Worm (Caenorhabditis elegans) whole organism, mixed stage, embryonic: ENCODE results near the gene C32H11.3.

Experiments
- M03D4.4 ChIP-seq: sonication (generic microtip); optimal IDR thresholded peaks from 2 replicates; lab custom pipeline; 2017; ENCODE audit warnings: mild to moderate bottlenecking, missing genetic modification characterization, missing compliant biosample characterization
- bed-3 ChIP-seq: fragments of 200-800 bp; sonication (Bioruptor generic); optimal IDR thresholded peaks from 3 replicates; lab custom pipeline; 2018; ENCODE audit warnings: mild to moderate bottlenecking, missing genetic modification characterization, moderate library complexity, missing compliant biosample characterization
- blmp-1 ChIP-seq: fragments of 150-350 bp; optimal IDR thresholded peaks from 2 replicates; lab custom pipeline; 2014; ENCODE audit warnings: missing biosample characterization, missing genetic modification characterization
- ceh-39 ChIP-seq: fragments of 150-350 bp; optimal IDR thresholded peaks from 2 replicates; lab custom pipeline; 2014; ENCODE audit warnings: missing biosample characterization, missing genetic modification characterization
- ceh-43 ChIP-seq: fragments of 200-800 bp; sonication (Bioruptor generic); optimal IDR thresholded peaks from 2 replicates; lab custom pipeline; 2018; ENCODE audit warnings: mild to moderate bottlenecking, missing genetic modification characterization, moderate library complexity, missing compliant biosample characterization
- ceh-83 ChIP-seq: fragments of 200-800 bp; sonication (Bioruptor generic); optimal IDR thresholded peaks from 2 replicates; lab custom pipeline; 2018; ENCODE audit warnings: mild to moderate bottlenecking, missing genetic modification characterization, missing compliant biosample characterization
- ces-1 ChIP-seq: fragments of 150-350 bp; optimal IDR thresholded peaks from 2 replicates; lab custom pipeline; 2014; ENCODE audit warnings: missing biosample characterization, missing genetic modification reagents, missing genetic modification characterization
- cnd-1 ChIP-seq: fragments of 200-800 bp; sonication (Bioruptor generic); optimal IDR thresholded peaks from 2 replicates; lab custom pipeline; 2018; ENCODE audit warnings: mild to moderate bottlenecking, missing genetic modification characterization, missing compliant biosample characterization
- elt-1 ChIP-seq: sonication (generic microtip); optimal IDR thresholded peaks from 2 replicates; lab custom pipeline; 2017; ENCODE audit warnings: missing genetic modification characterization, mild to moderate bottlenecking, missing compliant biosample characterization, antibody characterized with exemption, moderate library complexity, borderline replicate concordance; ENCODE audit not compliant: insufficient read depth
- elt-3 ChIP-seq: fragments of 150-350 bp; optimal IDR thresholded peaks from 2 replicates; lab custom pipeline; 2014; ENCODE audit warnings: missing biosample characterization, missing genetic modification characterization
- flh-1 ChIP-seq: fragments of 200-800 bp; sonication (Bioruptor generic); optimal IDR thresholded peaks from 2 replicates; lab custom pipeline; 2018; ENCODE audit warnings: mild to moderate bottlenecking, missing genetic modification characterization, moderate library complexity, missing compliant biosample characterization
- ham-2 ChIP-seq: fragments of 200-800 bp; sonication (Bioruptor generic); optimal IDR thresholded peaks from 2 replicates; lab custom pipeline; 2018; ENCODE audit warnings: mild to moderate bottlenecking, missing genetic modification characterization, missing compliant biosample characterization
- hlh-1 ChIP-seq: fragments of 150-350 bp; optimal IDR thresholded peaks from 2 replicates; lab custom pipeline; 2014; ENCODE audit warnings: missing biosample characterization, missing genetic modification reagents, missing genetic modification characterization
- lin-13 ChIP-seq: fragments of 150-350 bp; optimal IDR thresholded peaks from 2 replicates; lab custom pipeline; 2014; ENCODE audit warnings: missing biosample characterization, missing genetic modification characterization
- lin-32 ChIP-seq: fragments of 200-800 bp; sonication (Bioruptor generic); optimal IDR thresholded peaks from 2 replicates; lab custom pipeline; 2018; ENCODE audit warnings: mild to moderate bottlenecking, missing genetic modification characterization, missing compliant biosample characterization
- lsy-2 ChIP-seq: fragments of 150-350 bp; optimal IDR thresholded peaks from 2 replicates; lab custom pipeline; 2014; ENCODE audit warnings: missing biosample characterization, missing genetic modification characterization
- mab-5 ChIP-seq: fragments of 150-350 bp; optimal IDR thresholded peaks from 2 replicates; lab custom pipeline; 2014; ENCODE audit warnings: missing biosample characterization, missing genetic modification characterization
- mep-1 ChIP-seq: fragments of 150-350 bp; optimal IDR thresholded peaks from 2 replicates; lab custom pipeline; 2017; ENCODE audit warnings: missing biosample characterization, missing genetic modification reagents, missing genetic modification characterization, inconsistent platforms
- mls-2 ChIP-seq: sonication (generic microtip); optimal IDR thresholded peaks from 2 replicates; lab custom pipeline; 2016; ENCODE audit warnings: mild to moderate bottlenecking, missing genetic modification characterization, moderate library complexity, missing compliant biosample characterization
- nhr-12 ChIP-seq: fragments of 150-350 bp; optimal IDR thresholded peaks from 2 replicates; lab custom pipeline; 2014; ENCODE audit warnings: missing biosample characterization, missing genetic modification characterization
- nhr-2 ChIP-seq: fragments of 150-350 bp; optimal IDR thresholded peaks from 2 replicates; lab custom pipeline; 2014; ENCODE audit warnings: missing biosample characterization, missing genetic modification characterization
- nhr-28 ChIP-seq: fragments of 150-350 bp; optimal IDR thresholded peaks from 2 replicates; lab custom pipeline; 2014; ENCODE audit warnings: missing biosample characterization, missing genetic modification characterization
- pha-4 ChIP-seq: fragments of 150-350 bp; optimal IDR thresholded peaks from 2 replicates; lab custom pipeline; 2018; ENCODE audit warnings: missing biosample characterization, missing genetic modification reagents, missing genetic modification characterization
- sem-2 ChIP-seq: fragments of 200-800 bp; sonication (Bioruptor generic); optimal IDR thresholded peaks from 2 replicates; lab custom pipeline; 2018; ENCODE audit warnings: mild to moderate bottlenecking, missing genetic modification characterization, missing compliant biosample characterization
- snpc-4 ChIP-seq: fragments of 150-350 bp; optimal IDR thresholded peaks from 2 replicates; lab custom pipeline; 2014; ENCODE audit warnings: missing biosample characterization, missing genetic modification characterization
- sptf-1 ChIP-seq: sonication (generic microtip); optimal IDR thresholded peaks from 2 replicates; lab custom pipeline; 2017; ENCODE audit warnings: mild to moderate bottlenecking, missing genetic modification characterization, moderate library complexity, missing compliant biosample characterization
- tbx-8 ChIP-seq: fragments of 200-800 bp; sonication (Bioruptor generic); optimal IDR thresholded peaks from 2 replicates; lab custom pipeline; 2018; ENCODE audit warnings: mild to moderate bottlenecking, missing genetic modification characterization, moderate library complexity, missing compliant biosample characterization
- unc-120 ChIP-seq: sonication (generic microtip); optimal IDR thresholded peaks from 2 replicates; lab custom pipeline; 2017; ENCODE audit warnings: missing genetic modification characterization, missing compliant biosample characterization; ENCODE audit not compliant: poor library complexity, severe bottlenecking
- unc-39 ChIP-seq: fragments of 150-350 bp; optimal IDR thresholded peaks from 2 replicates; lab custom pipeline; 2014; ENCODE audit warnings: missing biosample characterization, missing genetic modification characterization
- unc-62 ChIP-seq: fragments of 150-350 bp; optimal IDR thresholded peaks from 2 replicates; lab custom pipeline; 2014; ENCODE audit warnings: missing biosample characterization, missing genetic modification reagents, missing genetic modification characterization
- zip-8 ChIP-seq: fragments of 150-350 bp; optimal IDR thresholded peaks from 2 replicates; lab custom pipeline; 2014; ENCODE audit warnings: missing biosample characterization, missing genetic modification characterization
- ztf-11 ChIP-seq: fragments of 150-350 bp; optimal IDR thresholded peaks from 2 replicates; lab custom pipeline; 2014; ENCODE audit warnings: missing biosample characterization, missing genetic modification characterization

C32H11.3 gene

ce11 chrIV:12920553-12920952, 2.2 kb downstream of the C32H11.3 start:
- TF ChIP-seq flh-1 (GFP tag; lab: Kevin White, UChicago) = no peak
- no peak for TF ChIP-seq tbx-8
- no peak for TF ChIP-seq unc-39
- TF ChIP-seq sem-2 (GFP tag; lab: Kevin White, UChicago) = no peak
- TF ChIP-seq unc-62 = no peak
- TF ChIP-seq blmp-1 (tag; lab: Kevin White, UChicago) = no peak
- TF ChIP-seq cnd-1 (tag; lab: Kevin White, UChicago) = no peak
- no peak for TF ChIP-seq ceh-43 (GFP tag; lab: Kevin White, UChicago)

ce11 chrIV:12921027-12921426, 2.7 kb downstream of the C32H11.3 start, which contains the start of gene C32H11.4:
TSS of gene C32H11.4 (plus strand) at chrIV:12921264.
- no peak for TF ChIP-seq tbx-8
- no peak for TF ChIP-seq ham-2
- no peak for TF ChIP-seq mab-5 (tag; lab: Kevin White, UChicago)
- TF ChIP-seq flh-1 (GFP tag; lab: Kevin White, UChicago) = no peak
- no peak for TF ChIP-seq nhr-28 (tag; lab: Kevin White, UChicago)
- TF ChIP-seq unc-62 = no peak
- TF ChIP-seq elt-3 (tag; lab: Kevin White, UChicago) = no peak
- no peak for TF ChIP-seq blmp-1 (tag; lab: Kevin White, UChicago)
- TF ChIP-seq mls-2 (tag; lab: Kevin White, UChicago) = no peak
- TF ChIP-seq pha-4 (tag; lab: Kevin White, UChicago) = no peak
- TF ChIP-seq ces-1 (GFP tag; lab: Kevin White, UChicago) = no peak
- no peak for TF ChIP-seq nhr-2
- TF ChIP-seq elt-1 (tag; lab: Kevin White, UChicago) = no peak
- TF ChIP-seq ceh-83 (GFP tag; lab: Kevin White, UChicago) = no peak
- no peak for TF ChIP-seq zip-8 (tag; lab: Kevin White, UChicago)
- no peak for TF ChIP-seq mep-1 (tag; lab: Kevin White, UChicago)
- no peak for TF ChIP-seq ceh-39 (tag; lab: Kevin White, UChicago)
- no peak for TF ChIP-seq unc-39

- TF ChIP-seq elt-3 (tag; lab: Kevin White, UChicago) (no peak), ztf-11 (tag; lab: Kevin White, UChicago) (no peak), unc-120 (tag; lab: Kevin White, UChicago) (peak; percentile 13), ceh-83 (GFP tag; lab: Kevin White, UChicago) (no peak), mab-5 (tag; lab: Kevin White, UChicago) (no peak), lin-32 (GFP tag; lab: Kevin White, UChicago) (no peak), nhr-2 (no peak)
Observed at ce11 chrIV:12924332-12924731, 6.0 kb downstream of the C32H11.3 start, which contains the start of gene srlf-4. TSS of gene srlf-4 (minus strand) at chrIV:12924432.

ce11 chrIV:12926639-12927038, 8.3 kb downstream of the C32H11.3 start, which contains the start of gene srlf-5:
TSS of gene srlf-5 (minus strand) at chrIV:12926739.
- TF ChIP-seq hlh-1 (tag; lab: Kevin White, UChicago) (no peak), ceh-39 (tag; lab: Kevin White, UChicago) (no peak), unc-62 (no peak), elt-1 (tag; lab: Kevin White, UChicago) (no peak), blmp-1 (tag; lab: Kevin White, UChicago) (no peak), sptf-1 (tag; lab: Kevin White, UChicago) (no peak), mls-2 (tag; lab: Kevin White, UChicago) (no peak)

ce11 chrIV:12936221-12936776, 17.9 kb downstream of the C32H11.3 start, which contains the start of the genes cld-1 and dod-21:
TSS of gene cld-1 (minus strand) at chrIV:12936271.
TSS of gene dod-21 (plus strand) at chrIV:12936738.
- no peak for TF ChIP-seq nhr-28 (tag; lab: Kevin White, UChicago)
- no peak for TF ChIP-seq ham-2
- no peak for TF ChIP-seq elt-3 (tag; lab: Kevin White, UChicago)
- TF ChIP-seq M03D4.4 (tag; lab: Kevin White, UChicago) = no peak
- no peak for TF ChIP-seq snpc-4
- TF ChIP-seq mls-2 (tag; lab: Kevin White, UChicago) = no peak
- no peak for TF ChIP-seq ztf-11 (tag; lab: Kevin White, UChicago)
- no peak for TF ChIP-seq lsy-2 (tag; lab: Kevin White, UChicago)
- TF ChIP-seq nhr-12 (tag; lab: Kevin White, UChicago) = no peak
- no peak for TF ChIP-seq unc-62
- TF ChIP-seq blmp-1 (tag; lab: Kevin White, UChicago) = no peak
- no peak for TF ChIP-seq lin-13 (tag; lab: Kevin White, UChicago)
- TF ChIP-seq ceh-43 (GFP tag; lab: Kevin White, UChicago) = no peak
- no peak for TF ChIP-seq elt-1 (tag; lab: Kevin White, UChicago)
- TF ChIP-seq bed-3 = no peak
- no peak for TF ChIP-seq flh-1 (GFP tag; lab: Kevin White, UChicago)
- TF ChIP-seq tbx-8 = no peak
- no peak for TF ChIP-seq ceh-39 (tag; lab: Kevin White, UChicago)
- no peak for TF ChIP-seq hlh-1 (tag; lab: Kevin White, UChicago)
- TF ChIP-seq unc-120 (tag; lab: Kevin White, UChicago) = no peak
